Worm (Caenorhabditis elegans): ENCODE results near the gene R03G8.3.

DNA sequence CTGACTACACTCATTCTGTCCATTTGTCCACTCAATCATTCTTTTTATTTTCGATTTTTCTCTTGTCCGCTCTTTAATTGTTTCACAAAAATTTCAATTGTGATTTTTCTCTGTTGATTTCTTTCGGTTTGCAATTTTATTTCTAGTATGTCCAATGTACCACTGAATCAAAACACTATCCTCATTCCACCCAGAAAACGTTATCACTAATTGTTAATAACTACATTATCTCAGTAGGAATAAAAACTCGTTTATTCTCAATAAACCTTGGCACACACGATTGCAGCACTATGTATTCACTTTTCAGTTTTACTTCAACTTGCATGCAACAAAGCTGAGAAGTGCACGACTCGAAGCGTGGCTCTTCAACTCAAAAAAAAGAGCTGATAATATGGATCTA lies 39.4 kb upstream of the R03G8.3 start, which contains the start of gene K03A11.1:
- no peak for TF ChIP-seq pes-1 (GFP tag; IDR thresholded peaks at IDR 0.05)
- no peak for TF ChIP-seq scrt-1 (GFP tag; IDR thresholded peaks at IDR 0.05)
- TF ChIP-seq ama-1 (optimal IDR thresholded peaks at IDR 0.05) = no peak
- TF ChIP-seq B0310.2 (tag; optimal IDR thresholded peaks at IDR 0.05) = no peak
- TF ChIP-seq tra-4 (tag; optimal IDR thresholded peaks at IDR 0.05) = no peak
- no peak for TF ChIP-seq aly-1 (tag; optimal IDR thresholded peaks at IDR 0.05)
- TF ChIP-seq tbx-11 (GFP tag; IDR thresholded peaks at IDR 0.05) = no peak
- TF ChIP-seq hmbx-1 (tag; optimal IDR thresholded peaks at IDR 0.05) = no peak
- TF ChIP-seq flt-1 (GFP tag; IDR thresholded peaks at IDR 0.05) = no peak
- TF ChIP-seq tbx-37 (GFP tag; conservative IDR thresholded peaks at IDR 0.05) = no peak
- no peak for TF ChIP-seq hmg-4 (GFP tag; optimal IDR thresholded peaks at IDR 0.05)
- TF ChIP-seq sea-1 (GFP tag; conservative IDR thresholded peaks at IDR 0.05) = no peak
- TF ChIP-seq ets-7 (tag; optimal IDR thresholded peaks at IDR 0.05) = no peak
